Fruit fly (Drosophila melanogaster): ENCODE measurements around the gene CG16984.

DNA sequence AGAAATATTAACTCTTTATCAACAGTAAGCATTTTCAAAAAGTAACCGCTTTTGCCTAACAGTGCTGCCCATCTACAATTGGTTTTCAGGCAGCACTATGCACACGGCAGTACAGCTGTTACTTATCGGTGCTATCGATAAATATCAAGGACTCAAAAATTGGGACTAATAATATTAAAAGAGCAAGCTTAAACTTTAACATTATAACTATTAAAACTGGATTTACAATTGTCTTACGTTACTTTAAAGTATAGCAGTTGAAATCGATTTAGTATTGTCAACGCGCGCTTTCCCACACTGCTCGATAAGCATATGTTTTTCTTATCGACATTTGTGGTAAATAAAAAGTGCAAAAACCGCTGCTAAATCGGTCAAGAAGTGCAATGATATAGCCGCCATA is 35.8 kb downstream of the CG16984 start, which contains the start of the genes CG42245 and MEP-1:
- TF ChIP-seq lola (GFP tag; optimal IDR thresholded peaks at IDR 0.05) (no peak), woc (GFP tag; optimal IDR thresholded peaks at IDR 0.05) (no peak), OdsH (GFP tag; optimal IDR thresholded peaks at IDR 0.05) (peak; percentile 38), ey (GFP tag; optimal IDR thresholded peaks at IDR 0.05) (peak; percentile 62), pan (optimal IDR thresholded peaks at IDR 0.05) (no peak)

All from whole organism, wandering third instar larva.